Worm (Caenorhabditis elegans) whole organism, late embryonic: ENCODE results near the gene nyn-3.

Source experiments
- ahr-1 ChIP-seq: sonication (generic microtip); optimal IDR thresholded peaks from 2 replicates; lab custom pipeline; 2016; ENCODE audit warnings: missing genetic modification characterization, missing compliant biosample characterization
- ceh-34 ChIP-seq: sonication (generic microtip); optimal IDR thresholded peaks from 2 replicates; lab custom pipeline; 2016; ENCODE audit warnings: mild to moderate bottlenecking, missing genetic modification characterization, missing compliant biosample characterization
- nfya-1 ChIP-seq: sonication (generic microtip); optimal IDR thresholded peaks from 2 replicates; lab custom pipeline; 2017; ENCODE audit warnings: missing genetic modification characterization, mild to moderate bottlenecking, missing compliant biosample characterization, antibody characterized with exemption, moderate library complexity
- npax-4 ChIP-seq: sonication (generic microtip); optimal IDR thresholded peaks from 2 replicates; lab custom pipeline; 2016; ENCODE audit warnings: missing genetic modification characterization, missing compliant biosample characterization
- sox-4 ChIP-seq: sonication (generic microtip); optimal IDR thresholded peaks from 2 replicates; lab custom pipeline; 2017; ENCODE audit warnings: mild to moderate bottlenecking, missing genetic modification characterization, inconsistent platforms, missing compliant biosample characterization
- unc-55 ChIP-seq: sonication (generic microtip); optimal IDR thresholded peaks from 2 replicates; lab custom pipeline; 2017; ENCODE audit warnings: missing biosample characterization, missing genetic modification reagents, missing genetic modification characterization

DNA sequence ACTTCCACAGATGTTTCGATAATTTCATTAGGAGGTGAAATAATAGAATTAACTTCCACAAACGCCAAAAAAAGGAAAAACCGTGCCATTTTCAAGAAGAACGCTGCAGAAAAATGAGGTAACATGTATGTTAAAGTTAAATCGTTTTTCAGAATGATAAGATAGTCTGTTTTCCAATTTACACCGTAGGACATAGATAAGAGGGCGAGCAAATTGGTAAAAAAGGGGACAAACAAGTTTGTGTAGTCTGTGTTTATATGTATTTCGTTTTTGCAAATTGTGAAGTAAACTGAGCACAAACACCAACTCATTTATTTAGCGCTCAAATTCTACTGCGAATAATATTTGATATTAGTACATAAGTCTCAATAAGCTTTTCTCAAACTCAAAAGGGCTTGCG, 32.6 kb downstream of the nyn-3 start, which contains the start of gene F13H8.11:
- TF ChIP-seq unc-55 (GFP tag; lab: Kevin White, UChicago) (no peak), nfya-1 (no peak), ahr-1 (tag; lab: Kevin White, UChicago) (no peak), ceh-34 (tag; lab: Kevin White, UChicago) (no peak), sox-4 (tag; lab: Kevin White, UChicago) (no peak), npax-4 (tag; lab: Kevin White, UChicago) (no peak)
